Fruit fly (Drosophila melanogaster): ENCODE data around the gene CG32750.
A peak's percentile ranks its signal among the peaks of the same experiment; 100 is the strongest.

Gene CG32750

DNA sequence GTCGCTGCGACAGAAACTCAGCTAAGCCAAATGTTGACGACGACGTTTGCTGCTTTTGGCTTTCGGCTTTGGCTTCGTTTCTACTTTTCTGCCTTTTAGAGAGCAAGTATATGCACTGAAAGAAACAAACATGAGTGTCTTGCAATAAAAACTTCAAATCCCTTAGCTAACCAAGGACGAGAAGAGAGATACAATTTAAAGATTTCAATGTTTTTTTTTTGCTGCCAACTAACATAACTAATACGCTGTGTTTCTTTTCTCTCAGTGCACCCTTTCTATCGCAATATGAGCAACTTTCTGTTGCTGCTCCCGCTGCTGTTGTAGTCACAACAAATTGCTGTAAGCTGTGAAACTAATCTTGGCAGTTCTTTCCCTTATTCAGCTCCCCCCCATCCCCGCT, 16.8 kb downstream of the CG32750 start (continued):
- TF ChIP-seq dysf (GFP tag; IDR thresholded peaks at IDR 0.05) = peak; percentile 55
- TF ChIP-seq CG43689 (GFP tag; IDR thresholded peaks at IDR 0.05) = no peak
- TF ChIP-seq da (GFP tag; optimal IDR thresholded peaks at IDR 0.05) = no peak
- peak; percentile 70 for TF ChIP-seq CG11504 (tag; optimal IDR thresholded peaks at IDR 0.05)
- peak; percentile 90 for TF ChIP-seq Ets65A (GFP tag)
- TF ChIP-seq Pdp1 (GFP tag; optimal IDR thresholded peaks at IDR 0.05) = peak in 1 of 2 experiments; percentile 32
- no peak for TF ChIP-seq inv (GFP tag; IDR thresholded peaks at IDR 0.05; ENCODE audit: partially characterized antibody)
- TF ChIP-seq HLH3B (GFP tag; IDR thresholded peaks at IDR 0.05) = peak; percentile 59
- no peak for TF ChIP-seq emc (GFP tag; optimal IDR thresholded peaks at IDR 0.05)
- TF ChIP-seq CG4328 (GFP tag; optimal IDR thresholded peaks at IDR 0.05) = no peak
- TF ChIP-seq tgo (GFP tag; IDR thresholded peaks at IDR 0.05) = peak; percentile 57; the same call in 2 of the 3 replicates
- TF ChIP-seq jigr1 (GFP tag; IDR thresholded peaks at IDR 0.05) = no peak
- TF ChIP-seq B-H1 (GFP tag; IDR thresholded peaks at IDR 0.05) = peak; percentile 56
- no peak for TF ChIP-seq CG1529 (GFP tag; optimal IDR thresholded peaks at IDR 0.05)

DNA sequence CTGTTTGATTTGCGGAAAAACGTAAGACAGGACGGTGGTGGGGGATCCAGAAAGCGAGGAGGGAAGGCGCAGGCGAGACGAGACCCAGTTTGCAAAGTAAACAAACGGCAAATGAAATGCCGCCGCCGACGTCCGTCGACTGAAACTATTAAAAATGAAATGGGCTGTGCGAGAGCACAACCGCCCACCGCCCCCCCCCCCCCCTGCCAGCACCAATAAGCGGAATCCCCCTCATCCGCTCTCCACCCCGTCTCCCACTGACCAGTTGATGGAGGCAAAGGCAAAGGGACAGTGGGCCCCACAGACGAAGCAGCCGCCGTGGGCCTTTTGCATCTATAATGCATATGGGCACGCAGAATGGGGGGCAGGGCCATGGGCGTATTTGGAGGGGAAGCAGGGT, 29.5 kb downstream of the CG32750 start:
- TF ChIP-seq sr (GFP tag; IDR thresholded peaks at IDR 0.05) (peak; percentile 69; the same call in 2 of the 3 replicates), CG7556 (GFP tag; optimal IDR thresholded peaks at IDR 0.05) (no peak), tll (GFP tag; optimal IDR thresholded peaks at IDR 0.05) (no peak), CG8765 (GFP tag; IDR thresholded peaks at IDR 0.05) (no peak), CG34376 (GFP tag; optimal IDR thresholded peaks at IDR 0.05) (no peak), az2 (GFP tag; optimal IDR thresholded peaks at IDR 0.05) (no peak), CG15269 (tag; optimal IDR thresholded peaks at IDR 0.05) (no peak), CG31365 (tag; optimal IDR thresholded peaks at IDR 0.05) (no peak), Stat92E (GFP tag; optimal IDR thresholded peaks at IDR 0.05) (no peak), Atf6 (GFP tag; IDR thresholded peaks at IDR 0.05) (no peak), D19B (GFP tag; optimal IDR thresholded peaks at IDR 0.05) (no peak), CG32532 (GFP tag; IDR thresholded peaks at IDR 0.05) (no peak), CG30431 (GFP tag; optimal IDR thresholded peaks at IDR 0.05) (no peak), crol (GFP tag; IDR thresholded peaks at IDR 0.05) (peak; percentile 84), lab (GFP tag; optimal IDR thresholded peaks at IDR 0.05) (no peak), CG2889 (GFP tag; IDR thresholded peaks at IDR 0.05) (0 out of 3 replicates have a peak, but pooled peaks have one; percentile 8), CG8388 (GFP tag; optimal IDR thresholded peaks at IDR 0.05) (no peak), CG10654 (GFP tag; optimal IDR thresholded peaks at IDR 0.05) (no peak), p53 (GFP tag; optimal IDR thresholded peaks at IDR 0.05) (no peak), CG7839 (tag; optimal IDR thresholded peaks at IDR 0.05) (no peak), CG7372 (GFP tag; IDR thresholded peaks at IDR 0.05) (no peak), abd-A (tag; optimal IDR thresholded peaks at IDR 0.05) (peak; percentile 12), danr (GFP tag; IDR thresholded peaks at IDR 0.05) (no peak), sug (tag; optimal IDR thresholded peaks at IDR 0.05) (no peak), chinmo (GFP tag; IDR thresholded peaks at IDR 0.05; ENCODE audit: partially characterized antibody) (no peak), oc (tag; optimal IDR thresholded peaks at IDR 0.05) (no peak)

DNA sequence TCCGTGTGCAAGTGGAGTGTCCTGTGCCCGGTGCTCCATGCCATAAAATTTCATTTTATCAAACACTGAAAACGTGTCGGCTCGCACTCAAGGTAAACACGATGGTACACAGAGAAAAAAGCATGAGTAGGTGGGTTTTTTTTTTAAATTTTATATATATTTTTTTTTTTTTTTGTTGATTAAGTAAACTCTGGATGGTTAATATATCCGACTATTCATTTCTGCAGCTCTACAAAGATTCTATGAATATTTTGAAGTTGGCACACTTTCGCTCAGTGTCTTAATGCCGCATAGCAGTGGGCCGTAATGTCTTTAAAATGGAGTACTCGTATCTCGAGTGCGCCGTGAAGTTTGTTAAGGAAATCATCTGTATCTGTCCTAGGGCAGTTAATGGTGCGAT, 44.3 kb downstream of the CG32750 start:
- TF ChIP-seq sisA (GFP tag; IDR thresholded peaks at IDR 0.05) (peak; percentile 34), ind (GFP tag; optimal IDR thresholded peaks at IDR 0.05) (peak; percentile 4), CG3281 (GFP tag; optimal IDR thresholded peaks at IDR 0.05) (peak; percentile 16), MBD-R2 (GFP tag; IDR thresholded peaks at IDR 0.05) (0 out of 2 replicates have a peak, but pooled peaks have one; percentile 22), hkb (optimal IDR thresholded peaks at IDR 0.05) (no peak), hkb (GFP tag; IDR thresholded peaks at IDR 0.05) (0 out of 2 replicates have a peak, but pooled peaks have one; percentile 29), CG7556 (GFP tag; optimal IDR thresholded peaks at IDR 0.05) (peak; percentile 26), CG4424 (GFP tag; optimal IDR thresholded peaks at IDR 0.05) (peak; percentile 5), CG3407 (GFP tag; optimal IDR thresholded peaks at IDR 0.05) (no peak), Nf-YB (GFP tag; optimal IDR thresholded peaks at IDR 0.05) (no peak), Ets65A (GFP tag) (peak; percentile 50), CG2678 (tag; optimal IDR thresholded peaks at IDR 0.05) (peak; percentile 47), Hr51 (GFP tag; optimal IDR thresholded peaks at IDR 0.05) (peak in 1 of 2 experiments; percentile 5)
